Worm (Caenorhabditis elegans) whole organism, young adult: Measurements from ENCODE around the gene Y47D7A.9.
A peak's percentile ranks its signal among the peaks of the same experiment; 100 is the strongest.

Experiments
- B0019.2 ChIP-seq: fragments of 200-800 bp; sonication (Bioruptor generic); conservative IDR thresholded peaks from 2 replicates; pipeline ENCODE4 v1.3.6; 2022; ENCODE audit warnings: missing genetic modification reagents, missing genetic modification characterization, missing compliant biosample characterization
- F23B12.7 ChIP-seq: sonication (generic microtip); optimal IDR thresholded peaks from 2 replicates; lab custom pipeline; 2017; ENCODE audit warnings: missing genetic modification characterization, mild to moderate bottlenecking, missing compliant biosample characterization, antibody characterized with exemption, moderate library complexity; ENCODE audit not compliant: insufficient read depth
- F49E8.2 ChIP-seq: sonication (generic microtip); optimal IDR thresholded peaks from 3 replicates; lab custom pipeline; 2017; ENCODE audit warnings: missing genetic modification characterization, mild to moderate bottlenecking, missing compliant biosample characterization, antibody characterized with exemption, moderate library complexity; ENCODE audit not compliant: insufficient read depth
- K11D2.4 ChIP-seq: fragments of 200-800 bp; sonication (Bioruptor generic); IDR thresholded peaks from 2 replicates; pipeline ENCODE4 v1.3.6; 2022; ENCODE audit warnings: missing genetic modification reagents, missing genetic modification characterization, missing compliant biosample characterization
- T26A5.8 ChIP-seq: sonication (generic microtip); optimal IDR thresholded peaks from 2 replicates; lab custom pipeline; 2016; ENCODE audit warnings: missing genetic modification characterization, missing compliant biosample characterization
- Y53F4B.3 ChIP-seq: fragments of 200-800 bp; sonication (Bioruptor generic); IDR thresholded peaks from 2 replicates; pipeline ENCODE4 v1.3.6; 2022; ENCODE audit warnings: missing genetic modification reagents, missing genetic modification characterization, missing compliant biosample characterization
- Y56A3A.18 ChIP-seq: fragments of 200-800 bp; sonication (Bioruptor generic); IDR thresholded peaks from 2 replicates; pipeline ENCODE4 v1.3.6; 2022; ENCODE audit warnings: missing genetic modification reagents, missing genetic modification characterization, missing compliant biosample characterization
- Y79H2A.3 ChIP-seq: fragments of 200-800 bp; sonication (Bioruptor generic); conservative IDR thresholded peaks from 2 replicates; pipeline ENCODE4 v1.3.6; 2022; ENCODE audit warnings: missing genetic modification reagents, missing genetic modification characterization, missing compliant biosample characterization
- Y95B8A.8 ChIP-seq: fragments of 200-800 bp; sonication (Bioruptor generic); IDR thresholded peaks from 2 replicates; pipeline ENCODE4 v1.3.6; 2022; ENCODE audit warnings: missing genetic modification reagents, missing genetic modification characterization, missing compliant biosample characterization
- ZK185.1 ChIP-seq: sonication (generic microtip); optimal IDR thresholded peaks from 2 replicates; lab custom pipeline; 2016; ENCODE audit warnings: mild to moderate bottlenecking, missing genetic modification characterization, missing compliant biosample characterization; ENCODE audit not compliant: poor library complexity, severe bottlenecking
- atf-7 ChIP-seq: sonication (generic microtip); optimal IDR thresholded peaks from 2 replicates; lab custom pipeline; 2017; ENCODE audit warnings: mild to moderate bottlenecking, missing genetic modification characterization, missing compliant biosample characterization
- athp-1 ChIP-seq: sonication (generic microtip); optimal IDR thresholded peaks from 2 replicates; lab custom pipeline; 2017; ENCODE audit warnings: mild to moderate bottlenecking, missing genetic modification characterization, missing compliant biosample characterization
- attf-5 ChIP-seq: fragments of 200-800 bp; sonication (Bioruptor generic); optimal IDR thresholded peaks from 2 replicates; lab custom pipeline; 2018; ENCODE audit warnings: mild to moderate bottlenecking, missing genetic modification characterization, missing compliant biosample characterization
- attf-6 ChIP-seq: fragments of 200-800 bp; sonication (Bioruptor generic); IDR thresholded peaks from 2 replicates; pipeline ENCODE4 v1.3.6; 2022; ENCODE audit warnings: missing genetic modification reagents, missing genetic modification characterization, missing compliant biosample characterization
- bed-1 ChIP-seq: fragments of 200-800 bp; sonication (Bioruptor generic); IDR thresholded peaks from 2 replicates; pipeline ENCODE4 v1.3.6; 2022; ENCODE audit warnings: missing genetic modification reagents, missing genetic modification characterization, missing compliant biosample characterization
- cebp-1 ChIP-seq, 2 experiments: fragments of 200-800 bp in 1 of 2; sonication (Bioruptor generic) in 1 of 2; sonication (generic microtip) in 1 of 2; IDR thresholded peaks in 1 of 2; optimal IDR thresholded peaks in 1 of 2; 2 replicates each; pipeline versions ENCODE4 v1.3.6 to Lab custom; 2017 to 2022; ENCODE audit warnings: missing compliant biosample characterization in 2 of 2, missing genetic modification characterization in 2 of 2, mild to moderate bottlenecking in 1 of 2, missing genetic modification reagents in 1 of 2, moderate library complexity in 1 of 2
- cebp-2 ChIP-seq: fragments of 200-800 bp; sonication (Bioruptor generic); IDR thresholded peaks from 2 replicates; pipeline ENCODE4 v1.3.6; 2022; ENCODE audit warnings: missing genetic modification characterization, missing compliant biosample characterization
- dpff-1 ChIP-seq: sonication (generic microtip); optimal IDR thresholded peaks from 2 replicates; lab custom pipeline; 2017; ENCODE audit warnings: mild to moderate bottlenecking, missing genetic modification characterization, missing compliant biosample characterization
- egl-44 ChIP-seq: fragments of 200-800 bp; sonication (Bioruptor generic); IDR thresholded peaks from 2 replicates; pipeline ENCODE4 v1.3.6; 2022; ENCODE audit warnings: missing genetic modification reagents, missing genetic modification characterization, missing compliant biosample characterization
- ekl-4 ChIP-seq: fragments of 200-800 bp; sonication (Bioruptor generic); IDR thresholded peaks from 2 replicates; pipeline ENCODE4 v1.3.6; 2022; ENCODE audit warnings: missing genetic modification reagents, missing genetic modification characterization, missing compliant biosample characterization
- fkh-3 ChIP-seq: sonication (generic microtip); optimal IDR thresholded peaks from 2 replicates; lab custom pipeline; 2016; ENCODE audit warnings: mild to moderate bottlenecking, missing genetic modification characterization, missing compliant biosample characterization
- gei-17 ChIP-seq: fragments of 200-800 bp; sonication (Bioruptor generic); optimal IDR thresholded peaks from 2 replicates; lab custom pipeline; 2018; ENCODE audit warnings: mild to moderate bottlenecking, missing genetic modification characterization, missing compliant biosample characterization
- him-1 ChIP-seq: sonication (generic microtip); optimal IDR thresholded peaks from 2 replicates; lab custom pipeline; 2016; ENCODE audit warnings: missing genotype, missing genetic modification reagents, missing genetic modification characterization, missing compliant biosample characterization
- hrde-1 ChIP-seq: sonication (generic microtip); optimal IDR thresholded peaks from 2 replicates; lab custom pipeline; 2016; ENCODE audit warnings: missing genetic modification characterization, mild to moderate bottlenecking, missing compliant biosample characterization, moderate library complexity, missing genotype, missing genetic modification reagents, borderline replicate concordance
- lir-1 ChIP-seq: fragments of 200-800 bp; sonication (Bioruptor generic); conservative IDR thresholded peaks from 2 replicates; pipeline ENCODE4 v1.3.6; 2022; ENCODE audit warnings: missing genetic modification reagents, missing genetic modification characterization, missing compliant biosample characterization
- madf-6 ChIP-seq: fragments of 200-800 bp; sonication (Bioruptor generic); IDR thresholded peaks from 2 replicates; pipeline ENCODE4 v1.3.6; 2022; ENCODE audit warnings: missing genetic modification reagents, missing genetic modification characterization, missing compliant biosample characterization
- mcd-1 ChIP-seq: fragments of 200-800 bp; sonication (Bioruptor generic); IDR thresholded peaks from 2 replicates; pipeline ENCODE4 v1.3.6; 2022; ENCODE audit warnings: missing genetic modification reagents, missing genetic modification characterization, missing compliant biosample characterization
- mxl-1 ChIP-seq: sonication (generic microtip); optimal IDR thresholded peaks from 2 replicates; lab custom pipeline; 2016; ENCODE audit warnings: missing genetic modification characterization, missing compliant biosample characterization
- nfya-1 ChIP-seq: sonication (generic microtip); optimal IDR thresholded peaks from 2 replicates; lab custom pipeline; 2017; ENCODE audit warnings: antibody characterized with exemption, missing compliant biosample characterization, missing genetic modification characterization, borderline replicate concordance; ENCODE audit not compliant: insufficient read depth
- nhr-120 ChIP-seq: fragments of 200-800 bp; sonication (Bioruptor generic); IDR thresholded peaks from 2 replicates; pipeline ENCODE4 v1.3.6; 2022; ENCODE audit warnings: missing genetic modification characterization, missing compliant biosample characterization
- nhr-179 ChIP-seq: sonication (generic microtip); optimal IDR thresholded peaks from 2 replicates; lab custom pipeline; 2016; ENCODE audit warnings: mild to moderate bottlenecking, missing genetic modification characterization, missing compliant biosample characterization
- nhr-80 ChIP-seq: sonication (generic microtip); optimal IDR thresholded peaks from 2 replicates; lab custom pipeline; 2016; ENCODE audit warnings: missing genetic modification characterization, missing compliant biosample characterization
- repo-1 ChIP-seq: sonication (generic microtip); optimal IDR thresholded peaks from 2 replicates; lab custom pipeline; 2017; ENCODE audit warnings: mild to moderate bottlenecking, missing genetic modification characterization, missing compliant biosample characterization
- sdz-38 ChIP-seq: sonication (generic microtip); optimal IDR thresholded peaks from 2 replicates; lab custom pipeline; 2016; ENCODE audit warnings: missing genotype, missing genetic modification characterization, missing compliant biosample characterization
- snpc-1.1 ChIP-seq: sonication (generic microtip); optimal IDR thresholded peaks from 2 replicates; lab custom pipeline; 2017; ENCODE audit warnings: missing genetic modification characterization, mild to moderate bottlenecking, missing compliant biosample characterization, antibody characterized with exemption, moderate library complexity, missing genotype, missing genetic modification reagents; ENCODE audit not compliant: insufficient read depth
- zim-3 ChIP-seq: sonication (generic microtip); optimal IDR thresholded peaks from 2 replicates; lab custom pipeline; 2017; ENCODE audit warnings: mild to moderate bottlenecking, missing genetic modification characterization, moderate library complexity, missing compliant biosample characterization
- ztf-18 ChIP-seq: sonication (generic microtip); optimal IDR thresholded peaks from 2 replicates; lab custom pipeline; 2016; ENCODE audit warnings: missing genotype, mild to moderate bottlenecking, missing genetic modification characterization, missing compliant biosample characterization
- ztf-26 ChIP-seq: sonication (generic microtip); optimal IDR thresholded peaks from 2 replicates; lab custom pipeline; 2017; ENCODE audit warnings: missing genetic modification characterization, missing compliant biosample characterization
- ztf-3 ChIP-seq: fragments of 200-800 bp; sonication (Bioruptor generic); optimal IDR thresholded peaks from 2 replicates; lab custom pipeline; 2018; ENCODE audit warnings: mild to moderate bottlenecking, missing genetic modification characterization, missing compliant biosample characterization

Y47D7A.9 gene

DNA sequence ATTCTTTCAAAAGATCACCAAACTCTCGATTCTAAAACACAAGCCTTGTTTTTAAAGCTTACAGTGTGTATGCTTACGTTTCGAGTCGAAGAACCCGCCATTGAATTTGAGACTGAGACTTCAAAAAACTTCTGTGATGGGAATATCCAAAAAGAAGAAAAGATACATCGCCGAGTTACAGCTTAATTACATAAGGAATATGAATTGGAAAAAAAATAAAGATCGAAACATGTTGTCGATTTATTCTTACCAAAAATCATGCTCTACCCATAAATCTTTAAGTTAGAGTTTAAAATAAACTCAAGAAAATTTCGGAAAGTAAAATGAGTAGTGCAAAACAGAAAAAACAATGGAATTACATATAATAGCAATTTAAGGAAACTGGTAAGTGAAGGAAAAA lies 37.6 kb downstream of the Y47D7A.9 start, which contains the start of gene F13A2.10:
Gene F13A2.10, minus strand, starts transcription at position 101 of the 400 bp plus-strand sequence.
- no peak for TF ChIP-seq him-1 (tag; lab: Kevin White, UChicago)
- no peak for TF ChIP-seq ZK185.1 (tag; lab: Kevin White, UChicago)
- no peak for TF ChIP-seq F23B12.7
- TF ChIP-seq nfya-1: no peak
- TF ChIP-seq snpc-1.1 (tag; lab: Kevin White, UChicago): no peak
- TF ChIP-seq ztf-18 (tag; lab: Kevin White, UChicago): no peak
- TF ChIP-seq F49E8.2: no peak
- no peak for TF ChIP-seq T26A5.8 (tag; lab: Kevin White, UChicago)
- no peak for TF ChIP-seq Y53F4B.3 (GFP tag; lab: Robert Waterston, UW)
- TF ChIP-seq, all 124 proteins: peak for 0

DNA sequence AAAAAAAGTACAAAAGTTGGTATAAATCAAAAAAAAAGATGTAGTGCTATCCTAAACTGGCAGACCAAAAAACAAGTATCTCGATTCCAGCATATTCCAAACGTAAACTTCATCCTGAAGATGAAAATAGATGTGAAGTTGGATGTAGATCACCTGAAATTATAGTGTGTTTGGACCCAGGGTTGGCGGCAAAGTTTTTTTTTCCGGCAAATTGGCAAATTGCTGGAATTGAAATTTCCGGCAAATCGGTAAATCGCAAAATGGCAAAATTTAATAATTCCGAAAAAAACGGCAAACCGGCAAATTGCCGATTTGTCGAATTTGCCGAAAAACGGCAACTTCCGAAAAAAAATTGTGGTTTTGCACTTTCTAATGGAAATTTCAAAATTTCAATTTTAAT lies 39.3 kb downstream of the Y47D7A.9 start, which contains the start of gene F13A2.2:
Gene F13A2.2, minus strand, starts transcription at position 101 of the 400 bp plus-strand sequence.
- TF ChIP-seq nhr-80: no peak
- TF ChIP-seq attf-5: no peak

DNA sequence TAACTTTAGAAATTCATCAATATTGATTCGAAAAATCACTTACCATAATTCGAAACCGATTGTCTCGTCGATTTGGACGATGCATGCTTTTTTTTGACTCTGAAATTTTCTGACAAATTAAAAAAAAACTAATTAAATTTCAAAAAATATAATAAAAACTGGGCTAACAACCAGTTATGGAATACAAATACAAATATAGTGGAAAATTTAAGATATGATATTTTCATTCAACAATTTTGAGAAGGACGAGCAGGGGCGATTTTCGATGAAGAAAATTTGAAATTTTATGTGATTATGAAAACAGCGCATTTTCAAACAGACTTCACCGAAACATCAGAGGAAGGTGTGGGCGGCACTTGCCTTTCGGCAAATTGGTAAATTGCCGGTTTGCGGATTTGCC lies 41.5 kb downstream of the Y47D7A.9 start, which contains the start of gene F13A2.1:
Gene F13A2.1, minus strand, starts transcription at position 101 of the 400 bp plus-strand sequence.
- no peak for TF ChIP-seq athp-1 (tag; lab: Kevin White, UChicago)
- TF ChIP-seq zim-3 (tag; lab: Kevin White, UChicago): no peak
- no peak for TF ChIP-seq nhr-80

DNA sequence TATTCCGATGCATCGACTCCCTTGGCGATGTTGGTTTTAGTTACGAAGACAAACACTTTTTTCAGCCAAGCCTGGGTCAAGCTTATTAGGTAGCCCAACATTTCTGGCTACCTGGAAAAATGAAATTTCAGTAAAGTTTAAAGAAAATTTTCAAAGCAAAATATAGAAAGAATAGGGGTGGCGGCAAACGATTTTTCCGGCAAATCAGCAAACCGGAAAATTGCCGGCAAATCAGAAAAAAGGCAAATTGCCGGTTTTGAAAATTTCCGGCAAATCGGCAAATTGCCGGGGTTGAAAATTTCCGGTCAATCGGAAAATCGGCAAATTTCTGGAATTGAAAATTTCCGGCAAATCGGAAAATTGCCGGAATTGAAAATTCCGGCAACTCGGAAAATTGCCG lies 46.1 kb downstream of the Y47D7A.9 start, which contains the start of gene F32D1.8:
Gene F32D1.8, minus strand, starts transcription at position 101 of the 400 bp plus-strand sequence.
- TF ChIP-seq dpff-1 (tag; lab: Kevin White, UChicago): no peak
- no peak for TF ChIP-seq fkh-3 (tag; lab: Kevin White, UChicago)
- no peak for TF ChIP-seq mcd-1 (GFP tag; lab: Robert Waterston, UW)
- no peak for TF ChIP-seq gei-17
- TF ChIP-seq madf-6 (GFP tag; lab: Robert Waterston, UW): no peak
- TF ChIP-seq sdz-38 (tag; lab: Kevin White, UChicago): no peak
- no peak for TF ChIP-seq ztf-26
- TF ChIP-seq ZK185.1 (tag; lab: Kevin White, UChicago): no peak
- no peak for TF ChIP-seq nhr-179 (tag; lab: Kevin White, UChicago)
- TF ChIP-seq K11D2.4 (GFP tag; lab: Robert Waterston, UW): no peak
- TF ChIP-seq cebp-1 (GFP tag; IDR thresholded peaks at IDR 0.05; lab: Robert Waterston, UW): no peak
- TF ChIP-seq cebp-1 (tag; optimal IDR thresholded peaks at IDR 0.05; lab: Kevin White, UChicago): no peak
- TF ChIP-seq ztf-3: no peak
- no peak for TF ChIP-seq Y56A3A.18 (GFP tag; lab: Robert Waterston, UW)

DNA sequence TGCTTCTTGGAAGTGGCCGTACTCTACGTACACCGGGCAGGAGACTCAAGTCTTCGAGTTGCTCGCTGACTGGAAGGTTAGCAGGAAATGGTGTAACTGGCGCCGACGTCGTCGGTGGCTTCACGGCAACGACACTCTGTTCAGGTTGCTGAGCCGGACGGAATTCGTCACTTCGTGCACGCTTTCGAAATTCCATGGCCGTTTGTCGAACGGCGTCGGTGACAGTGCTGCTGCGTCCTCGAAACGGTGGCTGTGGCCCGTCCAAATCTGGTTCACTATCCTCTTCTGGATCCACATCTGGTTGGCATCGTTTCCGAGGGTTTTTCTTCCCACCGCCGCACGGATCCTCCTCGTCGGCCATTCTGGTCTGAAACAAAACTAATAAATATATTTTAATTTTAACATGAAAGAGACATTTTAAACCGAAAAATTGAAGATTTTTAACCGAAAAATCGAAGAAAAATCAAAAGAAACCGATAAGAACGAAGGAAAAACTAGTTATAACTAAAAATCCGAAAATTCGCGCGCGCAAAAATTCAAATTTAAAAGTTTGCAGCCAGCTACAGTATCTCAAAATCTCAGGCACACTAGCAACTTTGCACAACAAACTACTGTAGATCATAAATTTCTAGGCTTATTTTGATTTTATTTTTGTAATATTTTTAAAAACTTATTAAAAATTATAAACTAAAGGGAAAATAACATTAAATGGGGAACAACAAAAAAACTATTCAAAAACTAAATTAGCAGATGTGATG lies 47.8 kb downstream of the Y47D7A.9 start, which contains the start of gene F32D1.7:
Gene F32D1.7, minus strand, starts transcription at position 367 of the 758 bp plus-strand sequence.
- TF ChIP-seq nfya-1 (no peak), B0019.2 (GFP tag; lab: Robert Waterston, UW) (no peak), lir-1 (GFP tag; lab: Robert Waterston, UW) (no peak; the same call in 1 of the 2 replicates), hrde-1 (tag; lab: Kevin White, UChicago) (no peak), egl-44 (GFP tag; lab: Robert Waterston, UW) (no peak), T26A5.8 (tag; lab: Kevin White, UChicago) (no peak), bed-1 (GFP tag; lab: Robert Waterston, UW) (no peak), mxl-1 (tag; lab: Kevin White, UChicago) (no peak), F23B12.7 (no peak), nhr-120 (no peak), Y95B8A.8 (GFP tag; lab: Robert Waterston, UW) (0 out of 2 replicates have a peak, but pooled peaks have one; percentile 49), atf-7 (tag; lab: Kevin White, UChicago) (no peak), Y79H2A.3 (GFP tag; lab: Robert Waterston, UW) (no peak), F49E8.2 (peak; percentile 62), ekl-4 (GFP tag; lab: Robert Waterston, UW) (no peak), dpff-1 (tag; lab: Kevin White, UChicago) (no peak), repo-1 (tag; lab: Kevin White, UChicago) (no peak), snpc-1.1 (tag; lab: Kevin White, UChicago) (peak; percentile 61), attf-6 (GFP tag; lab: Robert Waterston, UW) (no peak), cebp-2 (GFP tag; lab: Robert Waterston, UW) (no peak)
